Fruit fly (Drosophila melanogaster) whole organism, embryonic: ENCODE results near the gene CG32388.
A peak's percentile ranks its signal among the peaks of the same experiment; 100 is the strongest.

ENCODE experiments used
- Adf1 ChIP-seq: fragments of 200-800 bp; sonication (Bioruptor generic); IDR thresholded peaks from 2 replicates; pipeline ENCODE4 v1.3.6; 2022; ENCODE audit warnings: missing biosample characterization, missing genetic modification characterization
- CG10565 ChIP-seq: fragments of 200-800 bp; sonication (Bioruptor generic); optimal IDR thresholded peaks from 3 replicates; lab custom pipeline; 2016; ENCODE audit warnings: missing biosample characterization, mild to moderate bottlenecking, missing genetic modification characterization
- CG11456 ChIP-seq: fragments of 200-800 bp; sonication (Bioruptor generic); IDR thresholded peaks from 3 replicates; pipeline ENCODE4 v1.3.6; 2022; ENCODE audit warnings: missing biosample characterization, missing genetic modification characterization
- CG11504 ChIP-seq: fragments of 200-800 bp; sonication (Bioruptor generic); optimal IDR thresholded peaks from 3 replicates; lab custom pipeline; 2019; ENCODE audit warnings: missing biosample characterization, mild to moderate bottlenecking, missing genetic modification characterization, moderate library complexity
- CG13624 ChIP-seq: fragments of 200-800 bp; sonication (Bioruptor generic); optimal IDR thresholded peaks from 2 replicates; lab custom pipeline; 2016; ENCODE audit warnings: missing biosample characterization, missing genetic modification characterization
- CG14014 ChIP-seq: fragments of 200-800 bp; sonication (Bioruptor generic); IDR thresholded peaks from 2 replicates; pipeline ENCODE4 v1.3.6; 2022; ENCODE audit warnings: missing biosample characterization, missing genetic modification characterization
- CG15269 ChIP-seq: fragments of 200-800 bp; sonication (Bioruptor generic); optimal IDR thresholded peaks from 2 replicates; lab custom pipeline; 2018; ENCODE audit warnings: missing biosample characterization, mild to moderate bottlenecking, missing genetic modification characterization, moderate library complexity
- CG17829 ChIP-seq: fragments of 200-800 bp; optimal IDR thresholded peaks from 2 replicates; lab custom pipeline; 2019; ENCODE audit warnings: missing biosample characterization, mild to moderate bottlenecking, missing genetic modification characterization, moderate library complexity
- CG2875 ChIP-seq: fragments of 200-800 bp; sonication (Bioruptor generic); optimal IDR thresholded peaks from 2 replicates; lab custom pipeline; 2017; ENCODE audit warnings: missing biosample characterization, mild to moderate bottlenecking, missing genetic modification characterization, missing genetic modification reagents
- CG2889 ChIP-seq: fragments of 200-800 bp; sonication (Bioruptor generic); IDR thresholded peaks from 3 replicates; pipeline ENCODE4 v1.3.6; 2022; ENCODE audit warnings: missing biosample characterization, missing genetic modification characterization
- CG30403 ChIP-seq: fragments of 200-800 bp; sonication (Bioruptor generic); optimal IDR thresholded peaks from 3 replicates; lab custom pipeline; 2016; ENCODE audit warnings: missing biosample characterization, missing genetic modification characterization
- CG31388 ChIP-seq: fragments of 200-800 bp; sonication (Bioruptor generic); optimal IDR thresholded peaks from 2 replicates; lab custom pipeline; 2016; ENCODE audit warnings: missing biosample characterization, missing genetic modification characterization
- CG3281 ChIP-seq: fragments of 200-800 bp; sonication (Bioruptor generic); optimal IDR thresholded peaks from 3 replicates; lab custom pipeline; 2017; ENCODE audit warnings: missing biosample characterization, mild to moderate bottlenecking, missing genetic modification characterization
- CG33213 ChIP-seq: fragments of 200-800 bp; sonication (Bioruptor generic); optimal IDR thresholded peaks from 3 replicates; lab custom pipeline; 2016; ENCODE audit warnings: missing biosample characterization, missing genetic modification characterization
- CG3726 ChIP-seq: fragments of 200-800 bp; sonication (Bioruptor generic); IDR thresholded peaks from 3 replicates; pipeline ENCODE4, ENCODE4 v1.3.6; 2022; ENCODE audit warnings: missing biosample characterization, missing genetic modification characterization
- CG3838 ChIP-seq: fragments of 200-800 bp; sonication (Bioruptor generic); optimal IDR thresholded peaks from 3 replicates; lab custom pipeline; 2016; ENCODE audit warnings: missing biosample characterization, missing genetic modification characterization
- CG3995 ChIP-seq: fragments of 200-800 bp; sonication (Bioruptor generic); optimal IDR thresholded peaks from 3 replicates; lab custom pipeline; 2016; ENCODE audit warnings: missing biosample characterization, missing genetic modification characterization
- CG4730 ChIP-seq: fragments of 200-800 bp; sonication (Bioruptor generic); IDR thresholded peaks from 2 replicates; pipeline ENCODE4 v1.3.6; 2022; ENCODE audit warnings: missing biosample characterization, missing genetic modification characterization
- CG4854 ChIP-seq: fragments of 200-800 bp; sonication (Bioruptor generic); optimal IDR thresholded peaks from 2 replicates; lab custom pipeline; 2016; ENCODE audit warnings: missing biosample characterization, missing genetic modification characterization, inconsistent platforms
- CG5245 ChIP-seq: fragments of 200-800 bp; sonication (Bioruptor generic); optimal IDR thresholded peaks from 3 replicates; lab custom pipeline; 2016; ENCODE audit warnings: missing biosample characterization, missing genetic modification characterization
- CG6175 ChIP-seq: fragments of 200-800 bp; sonication (Bioruptor generic); IDR thresholded peaks from 3 replicates; pipeline ENCODE4 v1.3.6; 2022; ENCODE audit warnings: missing biosample characterization, missing genetic modification characterization
- CG6689 ChIP-seq: fragments of 200-800 bp; sonication (Bioruptor generic); IDR thresholded peaks from 2 replicates; pipeline ENCODE4 v1.3.6; 2022; ENCODE audit warnings: missing biosample characterization, missing genetic modification characterization
- CG6791 ChIP-seq: fragments of 200-800 bp; sonication (Bioruptor generic); IDR thresholded peaks from 3 replicates; pipeline ENCODE4 v1.3.6; 2022; ENCODE audit warnings: missing biosample characterization, missing genetic modification characterization; ENCODE audit not compliant: partially characterized antibody
- CG8388 ChIP-seq: fragments of 200-800 bp; sonication (Bioruptor generic); optimal IDR thresholded peaks from 2 replicates; lab custom pipeline; 2019; ENCODE audit warnings: missing biosample characterization, mild to moderate bottlenecking, missing genetic modification characterization, moderate library complexity
- CG8944 ChIP-seq: fragments of 200-800 bp; sonication (Bioruptor generic); optimal IDR thresholded peaks from 3 replicates; lab custom pipeline; 2016; ENCODE audit warnings: missing biosample characterization, missing genetic modification characterization
- CrebB ChIP-seq: fragments of 200-800 bp; sonication (Bioruptor generic); optimal IDR thresholded peaks from 3 replicates; lab custom pipeline; 2018; ENCODE audit warnings: missing biosample characterization, mild to moderate bottlenecking, missing genetic modification characterization
- Dfd ChIP-seq, 2 experiments: fragments of >200 bp; optimal IDR thresholded peaks; 2 replicates each; lab custom pipeline; 2017; ENCODE audit warnings: missing biosample characterization in 2 of 2, missing genetic modification characterization in 2 of 2
- Dref ChIP-seq: fragments of 200-800 bp; sonication (Bioruptor generic); IDR thresholded peaks from 2 replicates; pipeline ENCODE4 v1.3.6; 2022; ENCODE audit warnings: missing biosample characterization, missing genetic modification characterization
- HLH4C ChIP-seq: fragments of 200-800 bp; sonication (Bioruptor generic); IDR thresholded peaks from 3 replicates; pipeline ENCODE4 v1.3.6; 2022; ENCODE audit warnings: missing biosample characterization, missing genetic modification characterization; ENCODE audit not compliant: partially characterized antibody
- Med ChIP-seq: fragments of 200-800 bp; sonication (Bioruptor generic); peaks from one replicate; lab custom pipeline; 2016; ENCODE audit warnings: missing biosample characterization, missing genetic modification characterization, mild to moderate bottlenecking, inconsistent platforms, moderate library complexity
- Myb ChIP-seq: fragments of 200-800 bp; sonication (Bioruptor generic); optimal IDR thresholded peaks from 2 replicates; lab custom pipeline; 2016; ENCODE audit warnings: missing biosample characterization, missing genetic modification characterization
- Xrp1 ChIP-seq: fragments of 200-800 bp; sonication (Bioruptor generic); IDR thresholded peaks from 2 replicates; pipeline ENCODE4 v1.3.6; 2022; ENCODE audit warnings: missing biosample characterization, missing genetic modification characterization
- chinmo ChIP-seq: fragments of 200-800 bp; sonication (Bioruptor generic); IDR thresholded peaks from 4 replicates; pipeline ENCODE4 v1.3.6; 2022; ENCODE audit warnings: missing biosample characterization, missing genetic modification characterization; ENCODE audit not compliant: partially characterized antibody
- chm ChIP-seq: fragments of 200-800 bp; sonication (Bioruptor generic); IDR thresholded peaks from 2 replicates; pipeline ENCODE4 v1.3.6; 2022; ENCODE audit warnings: missing biosample characterization, missing genetic modification characterization
- corto ChIP-seq: fragments of 200-800 bp; sonication (Bioruptor generic); optimal IDR thresholded peaks from 2 replicates; lab custom pipeline; 2016; ENCODE audit warnings: missing biosample characterization, mild to moderate bottlenecking, missing genetic modification characterization, moderate library complexity
- da ChIP-seq: fragments of 200-800 bp; sonication (Bioruptor generic); optimal IDR thresholded peaks from 2 replicates; lab custom pipeline; 2016; ENCODE audit warnings: missing biosample characterization, missing genetic modification characterization
- gcm2 ChIP-seq: fragments of 200-800 bp; sonication (Bioruptor generic); optimal IDR thresholded peaks from 2 replicates; lab custom pipeline; 2016; ENCODE audit warnings: missing biosample characterization, missing genetic modification characterization
- hth ChIP-seq: fragments of >200 bp; optimal IDR thresholded peaks from 2 replicates; lab custom pipeline; 2017; ENCODE audit warnings: inconsistent platforms
- jigr1 ChIP-seq: fragments of 200-800 bp; sonication (Bioruptor generic); IDR thresholded peaks from 3 replicates; pipeline ENCODE4 v1.3.6; 2022; ENCODE audit warnings: missing biosample characterization, missing genetic modification characterization
- knrl ChIP-seq: fragments of 200-800 bp; sonication (Bioruptor generic); IDR thresholded peaks from 3 replicates; pipeline ENCODE4 v1.3.6; 2022; ENCODE audit warnings: missing biosample characterization, missing genetic modification characterization; ENCODE audit not compliant: partially characterized antibody
- lilli ChIP-seq: fragments of 200-800 bp; sonication (Bioruptor generic); optimal IDR thresholded peaks from 3 replicates; lab custom pipeline; 2016; ENCODE audit warnings: missing biosample characterization, missing genetic modification characterization
- maf-S ChIP-seq: fragments of 200-800 bp; sonication (Bioruptor generic); optimal IDR thresholded peaks from 2 replicates; lab custom pipeline; 2016; ENCODE audit warnings: missing biosample characterization, missing genetic modification characterization
- nerfin-1 ChIP-seq: fragments of 200-800 bp; sonication (Bioruptor generic); optimal IDR thresholded peaks from 3 replicates; lab custom pipeline; 2019; ENCODE audit warnings: missing biosample characterization, mild to moderate bottlenecking, missing genetic modification characterization, moderate library complexity
- nmo ChIP-seq: fragments of 200-800 bp; sonication (Bioruptor generic); optimal IDR thresholded peaks from 2 replicates; lab custom pipeline; 2018; ENCODE audit warnings: missing biosample characterization, mild to moderate bottlenecking, missing genetic modification characterization, moderate library complexity
- phol ChIP-seq: fragments of 200-800 bp; sonication (Bioruptor generic); optimal IDR thresholded peaks from 3 replicates; lab custom pipeline; 2018; ENCODE audit warnings: missing biosample characterization, mild to moderate bottlenecking, missing genetic modification characterization, moderate library complexity
- run ChIP-seq: fragments of 200-800 bp; sonication (Bioruptor generic); optimal IDR thresholded peaks from 3 replicates; lab custom pipeline; 2018; ENCODE audit warnings: missing biosample characterization, mild to moderate bottlenecking, missing genetic modification characterization
- tll ChIP-seq, 2 experiments: fragments of 200-800 bp in 1 of 2; fragments of >200 bp in 1 of 2; sonication (Bioruptor generic) in 1 of 2; optimal IDR thresholded peaks; 2 replicates each; lab custom pipeline; 2017 to 2019; ENCODE audit warnings: missing biosample characterization in 2 of 2, missing genetic modification characterization in 2 of 2, mild to moderate bottlenecking in 1 of 2, moderate library complexity in 1 of 2
- unpg ChIP-seq: fragments of 200-800 bp; sonication (Bioruptor generic); optimal IDR thresholded peaks from 3 replicates; lab custom pipeline; 2018; ENCODE audit warnings: missing biosample characterization, mild to moderate bottlenecking, missing genetic modification characterization, moderate library complexity
- zen ChIP-seq: fragments of 200-800 bp; sonication (Bioruptor generic); optimal IDR thresholded peaks from 3 replicates; lab custom pipeline; 2018; ENCODE audit warnings: missing biosample characterization, mild to moderate bottlenecking, missing genetic modification characterization, moderate library complexity
- zf30C ChIP-seq: fragments of 200-800 bp; sonication (Bioruptor generic); optimal IDR thresholded peaks from 3 replicates; lab custom pipeline; 2018; ENCODE audit warnings: missing biosample characterization, mild to moderate bottlenecking, missing genetic modification characterization

Gene CG32388

dm6 chr3L:6988942-6989569, 4.7 kb upstream of the CG32388 start (continued):
- TF ChIP-seq Dref (GFP tag; lab: Robert Waterston, UW) (0 out of 2 replicates have a peak, but pooled peaks have one; percentile 27), chm (GFP tag; lab: Robert Waterston, UW) (peak; percentile 15; the same call in 1 of the 2 replicates), zf30C (no peak), unpg (GFP tag; lab: Kevin White, UChicago) (peak; percentile 80), CG3995 (GFP tag; lab: Kevin White, UChicago) (peak; percentile 50), Xrp1 (GFP tag; lab: Robert Waterston, UW) (peak; percentile 82), tll (GFP tag; optimal IDR thresholded peaks at IDR 0.05; lab: Kevin White, UChicago) (peak in 1 of 2 experiments; percentile 48), Adf1 (GFP tag; lab: Robert Waterston, UW) (peak; percentile 79), CG6791 (GFP tag; lab: Robert Waterston, UW) (no peak), CG6175 (GFP tag; lab: Robert Waterston, UW) (peak; percentile 98), CG17829 (tag; lab: Kevin White, UChicago) (peak; percentile 96), CG4730 (GFP tag; lab: Robert Waterston, UW) (peak; percentile 79), zen (tag; lab: Kevin White, UChicago) (peak; percentile 88), CG14014 (GFP tag; lab: Robert Waterston, UW) (peak; percentile 51; the same call in 1 of the 2 replicates), CG10565 (GFP tag; lab: Kevin White, UChicago) (peak; percentile 21), CG3726 (peak; percentile 82; the same call in 2 of the 3 replicates), gcm2 (no peak), run (peak; percentile 68), nerfin-1 (tag; lab: Kevin White, UChicago) (peak; percentile 91), corto (GFP tag; lab: Kevin White, UChicago) (no peak), CG8388 (peak; percentile 91), CG5245 (GFP tag; lab: Kevin White, UChicago) (peak; percentile 53), CG8944 (GFP tag; lab: Kevin White, UChicago) (peak; percentile 63), CG30403 (GFP tag; lab: Kevin White, UChicago) (peak; percentile 95), CG2875 (peak; percentile 85), CG4854 (GFP tag; lab: Kevin White, UChicago) (peak; percentile 39), chinmo (no peak), CG6689 (GFP tag; lab: Robert Waterston, UW) (peak; percentile 94), CG2889 (GFP tag; lab: Robert Waterston, UW) (peak; percentile 55; the same call in 2 of the 3 replicates), CG13624 (GFP tag; lab: Kevin White, UChicago) (peak; percentile 78), CrebB (no peak), Myb (GFP tag; lab: Kevin White, UChicago) (peak; percentile 30), CG3281 (GFP tag; lab: Kevin White, UChicago) (peak; percentile 95), CG11504 (tag; lab: Kevin White, UChicago) (peak; percentile 96), HLH4C (GFP tag; lab: Robert Waterston, UW) (no peak), lilli (GFP tag; lab: Kevin White, UChicago) (peak; percentile 71), jigr1 (GFP tag; lab: Robert Waterston, UW) (peak; percentile 83), CG3838 (GFP tag; lab: Kevin White, UChicago) (no peak), CG11456 (GFP tag; lab: Robert Waterston, UW) (peak; percentile 78), phol (tag; lab: Kevin White, UChicago) (peak; percentile 97), hth (lab: Kevin White, UChicago) (peak; percentile 36), CG33213 (GFP tag; lab: Kevin White, UChicago) (no peak), da (GFP tag; lab: Kevin White, UChicago) (peak; percentile 36), knrl (GFP tag; lab: Robert Waterston, UW) (no peak), CG15269 (tag; lab: Kevin White, UChicago) (peak; percentile 90), nmo (GFP tag; lab: Kevin White, UChicago) (peak; percentile 96), CG31388 (GFP tag; lab: Kevin White, UChicago) (peak; percentile 80), Dfd (GFP tag; optimal IDR thresholded peaks at IDR 0.05; lab: Kevin White, UChicago) (peak in 1 of 2 experiments; percentile 35), maf-S (GFP tag; lab: Kevin White, UChicago) (peak; percentile 43), Med (GFP tag; lab: Kevin White, UChicago) (peak; percentile 92)
